Fruit fly (Drosophila melanogaster) whole organism, embryonic: ENCODE data around the gene bsk.
A peak's percentile ranks its signal among the peaks of the same experiment; 100 is the strongest.

Experiments used
- Atf-2 ChIP-seq: fragments of 200-800 bp; sonication (Bioruptor generic); optimal IDR thresholded peaks from 2 replicates; lab custom pipeline; 2016; ENCODE audit warnings: missing biosample characterization, missing genetic modification characterization
- CG10147 ChIP-seq: fragments of 200-800 bp; sonication (Bioruptor generic); optimal IDR thresholded peaks from 2 replicates; lab custom pipeline; 2019; ENCODE audit warnings: missing biosample characterization, mild to moderate bottlenecking, missing genetic modification characterization, moderate library complexity
- CG10267 ChIP-seq: fragments of 200-800 bp; sonication (Bioruptor generic); optimal IDR thresholded peaks from 2 replicates; lab custom pipeline; 2018; ENCODE audit warnings: missing biosample characterization, mild to moderate bottlenecking, missing genetic modification characterization, moderate library complexity
- CG10543 ChIP-seq: fragments of 200-800 bp; sonication (Bioruptor generic); optimal IDR thresholded peaks from 3 replicates; lab custom pipeline; 2017; ENCODE audit warnings: missing biosample characterization, mild to moderate bottlenecking, missing genetic modification characterization, moderate library complexity
- CG10979 ChIP-seq: fragments of 200-800 bp; sonication (Bioruptor generic); optimal IDR thresholded peaks from 2 replicates; lab custom pipeline; 2018; ENCODE audit warnings: missing biosample characterization, mild to moderate bottlenecking, missing genetic modification characterization, moderate library complexity
- CG12219 ChIP-seq: fragments of 200-800 bp; sonication (Bioruptor generic); optimal IDR thresholded peaks from 3 replicates; lab custom pipeline; 2018; ENCODE audit warnings: missing biosample characterization, mild to moderate bottlenecking, missing genetic modification characterization
- CG12744 ChIP-seq: fragments of 200-800 bp; sonication (Bioruptor generic); optimal IDR thresholded peaks from 2 replicates; lab custom pipeline; 2016; ENCODE audit warnings: missing biosample characterization, missing genetic modification characterization
- CG17802 ChIP-seq: fragments of 200-800 bp; sonication (Bioruptor generic); optimal IDR thresholded peaks from 2 replicates; lab custom pipeline; 2018; ENCODE audit warnings: missing biosample characterization, mild to moderate bottlenecking, missing genetic modification characterization, moderate library complexity
- CG18262 ChIP-seq: fragments of 200-800 bp; optimal IDR thresholded peaks from 3 replicates; lab custom pipeline; 2019; ENCODE audit warnings: missing biosample characterization, mild to moderate bottlenecking, missing genetic modification characterization, moderate library complexity
- CG18599 ChIP-seq: fragments of 200-800 bp; sonication (Bioruptor generic); optimal IDR thresholded peaks from 3 replicates; lab custom pipeline; 2017; ENCODE audit warnings: missing biosample characterization, missing genetic modification characterization, mild to moderate bottlenecking, moderate library complexity, missing genetic modification reagents
- CG2202 ChIP-seq: fragments of 200-800 bp; sonication (Bioruptor generic); optimal IDR thresholded peaks from 2 replicates; lab custom pipeline; 2018; ENCODE audit warnings: missing biosample characterization, mild to moderate bottlenecking, missing genetic modification characterization
- CG34224 ChIP-seq: fragments of 200-800 bp; sonication (Bioruptor generic); IDR thresholded peaks from 3 replicates; pipeline ENCODE4 v1.3.6; 2022; ENCODE audit warnings: missing biosample characterization, missing genetic modification characterization; ENCODE audit not compliant: partially characterized antibody
- CG3847 ChIP-seq: fragments of 200-800 bp; sonication (Bioruptor generic); IDR thresholded peaks from 2 replicates; pipeline ENCODE4 v1.3.6; 2022; ENCODE audit warnings: missing biosample characterization, missing genetic modification characterization
- CG4404 ChIP-seq: fragments of 200-800 bp; sonication (Bioruptor generic); IDR thresholded peaks from 2 replicates; pipeline ENCODE4 v1.3.6; 2022; ENCODE audit warnings: missing biosample characterization, missing genetic modification characterization
- CG4820 ChIP-seq: fragments of 200-800 bp; sonication (Bioruptor generic); optimal IDR thresholded peaks from 3 replicates; lab custom pipeline; 2016; ENCODE audit warnings: missing biosample characterization, missing genetic modification characterization
- CG5953 ChIP-seq: fragments of 200-800 bp; sonication (Bioruptor generic); IDR thresholded peaks from 2 replicates; pipeline ENCODE4 v1.3.6; 2022; ENCODE audit warnings: missing biosample characterization, missing genetic modification characterization
- CG6791 ChIP-seq: fragments of 200-800 bp; sonication (Bioruptor generic); IDR thresholded peaks from 3 replicates; pipeline ENCODE4 v1.3.6; 2022; ENCODE audit warnings: missing biosample characterization, missing genetic modification characterization; ENCODE audit not compliant: partially characterized antibody
- CG7357 ChIP-seq: fragments of 200-800 bp; sonication (Bioruptor generic); IDR thresholded peaks from 3 replicates; pipeline ENCODE4 v1.3.6; 2022; ENCODE audit warnings: missing biosample characterization, missing genetic modification characterization
- D19A ChIP-seq: fragments of 200-800 bp; optimal IDR thresholded peaks from 3 replicates; lab custom pipeline; 2019; ENCODE audit warnings: missing biosample characterization, mild to moderate bottlenecking, missing genetic modification characterization, moderate library complexity
- Dad ChIP-seq: fragments of 200-800 bp; sonication (Bioruptor generic); optimal IDR thresholded peaks from 3 replicates; lab custom pipeline; 2016; ENCODE audit warnings: missing biosample characterization, missing genetic modification characterization
- Dip3 ChIP-seq: fragments of 200-800 bp; sonication (Bioruptor generic); optimal IDR thresholded peaks from 3 replicates; lab custom pipeline; 2016; ENCODE audit warnings: missing biosample characterization, missing genetic modification characterization
- E2f1 ChIP-seq: fragments of 200-800 bp; sonication (Bioruptor generic); IDR thresholded peaks from 2 replicates; pipeline ENCODE4 v1.3.6; 2022; ENCODE audit warnings: missing biosample characterization, missing genetic modification characterization
- Ets65A ChIP-seq: fragments of 200-800 bp; sonication (Bioruptor generic); peaks from one replicate; lab custom pipeline; 2016; ENCODE audit warnings: missing biosample characterization, missing genetic modification characterization
- Hr3 ChIP-seq: fragments of 200-800 bp; sonication (Bioruptor generic); optimal IDR thresholded peaks from 3 replicates; lab custom pipeline; 2016; ENCODE audit warnings: missing biosample characterization, missing genetic modification characterization
- Mad ChIP-seq: fragments of 200-800 bp; sonication (Bioruptor generic); optimal IDR thresholded peaks from 2 replicates; lab custom pipeline; 2016; ENCODE audit warnings: missing biosample characterization, missing genetic modification characterization
- Med ChIP-seq: fragments of 200-800 bp; sonication (Bioruptor generic); peaks from one replicate; lab custom pipeline; 2016; ENCODE audit warnings: missing biosample characterization, missing genetic modification characterization, mild to moderate bottlenecking, inconsistent platforms, moderate library complexity
- Myb ChIP-seq: fragments of 200-800 bp; sonication (Bioruptor generic); optimal IDR thresholded peaks from 2 replicates; lab custom pipeline; 2016; ENCODE audit warnings: missing biosample characterization, missing genetic modification characterization
- NK7.1 ChIP-seq: fragments of 200-800 bp; sonication (Bioruptor generic); optimal IDR thresholded peaks from 3 replicates; lab custom pipeline; 2016; ENCODE audit warnings: missing biosample characterization, missing genetic modification characterization
- Oli ChIP-seq: fragments of 200-800 bp; sonication (Bioruptor generic); optimal IDR thresholded peaks from 2 replicates; lab custom pipeline; 2018; ENCODE audit warnings: missing biosample characterization, mild to moderate bottlenecking, missing genetic modification characterization, moderate library complexity
- Poxn ChIP-seq: fragments of 200-800 bp; sonication (Bioruptor generic); IDR thresholded peaks from 2 replicates; pipeline ENCODE4 v1.3.6; 2022; ENCODE audit warnings: missing biosample characterization, missing genetic modification characterization
- Stat92E ChIP-seq, 3 experiments: fragments of >200 bp in 2 of 3; fragments of 200-800 bp in 1 of 3; sonication (Bioruptor generic) in 1 of 3; optimal IDR thresholded peaks; 2 replicates each; lab custom pipeline; 2017 to 2019; ENCODE audit warnings: missing biosample characterization in 3 of 3, missing genetic modification characterization in 3 of 3, mild to moderate bottlenecking in 1 of 3, moderate library complexity in 1 of 3
- btn ChIP-seq: fragments of 200-800 bp; sonication (Bioruptor generic); optimal IDR thresholded peaks from 2 replicates; lab custom pipeline; 2016; ENCODE audit warnings: missing biosample characterization, missing genetic modification characterization
- cg ChIP-seq: fragments of 200-800 bp; sonication (Bioruptor generic); optimal IDR thresholded peaks from 3 replicates; lab custom pipeline; 2019; ENCODE audit warnings: missing biosample characterization, mild to moderate bottlenecking, missing genetic modification characterization, moderate library complexity
- danr ChIP-seq: fragments of 200-800 bp; sonication (Bioruptor generic); IDR thresholded peaks from 2 replicates; pipeline ENCODE4 v1.3.6; 2022; ENCODE audit warnings: missing biosample characterization, missing genetic modification characterization
- en ChIP-seq: fragments of 200-800 bp; sonication (Bioruptor generic); optimal IDR thresholded peaks from 2 replicates; lab custom pipeline; 2016; ENCODE audit warnings: missing biosample characterization, missing genetic modification characterization
- eyg ChIP-seq: fragments of 200-800 bp; sonication (Bioruptor generic); optimal IDR thresholded peaks from 3 replicates; lab custom pipeline; 2016; ENCODE audit warnings: missing biosample characterization, missing genetic modification characterization
- fd3F ChIP-seq: fragments of 200-800 bp; sonication (Bioruptor generic); optimal IDR thresholded peaks from 2 replicates; lab custom pipeline; 2018; ENCODE audit warnings: missing biosample characterization, mild to moderate bottlenecking, missing genetic modification characterization, moderate library complexity
- inv ChIP-seq: fragments of 200-800 bp; sonication (Bioruptor generic); IDR thresholded peaks from 2 replicates; pipeline ENCODE4 v1.3.6; 2022; ENCODE audit warnings: missing biosample characterization, missing genetic modification characterization; ENCODE audit not compliant: partially characterized antibody
- knrl ChIP-seq: fragments of 200-800 bp; sonication (Bioruptor generic); IDR thresholded peaks from 3 replicates; pipeline ENCODE4 v1.3.6; 2022; ENCODE audit warnings: missing biosample characterization, missing genetic modification characterization; ENCODE audit not compliant: partially characterized antibody
- nau ChIP-seq: fragments of 200-800 bp; sonication (Bioruptor generic); optimal IDR thresholded peaks from 3 replicates; lab custom pipeline; 2017; ENCODE audit warnings: missing biosample characterization, mild to moderate bottlenecking, missing genetic modification characterization, missing genetic modification reagents
- nmo ChIP-seq: fragments of 200-800 bp; sonication (Bioruptor generic); optimal IDR thresholded peaks from 2 replicates; lab custom pipeline; 2018; ENCODE audit warnings: missing biosample characterization, mild to moderate bottlenecking, missing genetic modification characterization, moderate library complexity
- nom ChIP-seq: fragments of 200-800 bp; sonication (Bioruptor generic); optimal IDR thresholded peaks from 2 replicates; lab custom pipeline; 2017; ENCODE audit warnings: missing biosample characterization, missing genetic modification characterization, mild to moderate bottlenecking, moderate library complexity, missing genetic modification reagents
- otp ChIP-seq: fragments of 200-800 bp; sonication (Bioruptor generic); IDR thresholded peaks from 3 replicates; pipeline ENCODE4, ENCODE4 v1.3.6; 2022; ENCODE audit warnings: missing biosample characterization, missing genetic modification characterization
- p53 ChIP-seq: fragments of 200-800 bp; sonication (Bioruptor generic); optimal IDR thresholded peaks from 2 replicates; lab custom pipeline; 2016; ENCODE audit warnings: missing biosample characterization, missing genetic modification characterization
- peb ChIP-seq: fragments of 200-800 bp; sonication (Bioruptor generic); IDR thresholded peaks from 2 replicates; pipeline ENCODE4 v1.3.6; 2022; ENCODE audit warnings: missing biosample characterization, missing genetic modification characterization
- ssp ChIP-seq: fragments of 200-800 bp; sonication (Bioruptor generic); IDR thresholded peaks from 2 replicates; pipeline ENCODE4 v1.3.6; 2022; ENCODE audit warnings: missing biosample characterization, missing genetic modification characterization
- tll ChIP-seq, 2 experiments: fragments of 200-800 bp in 1 of 2; fragments of >200 bp in 1 of 2; sonication (Bioruptor generic) in 1 of 2; optimal IDR thresholded peaks; 2 replicates each; lab custom pipeline; 2017 to 2019; ENCODE audit warnings: missing biosample characterization in 2 of 2, missing genetic modification characterization in 2 of 2, mild to moderate bottlenecking in 1 of 2, moderate library complexity in 1 of 2
- unpg ChIP-seq: fragments of 200-800 bp; sonication (Bioruptor generic); optimal IDR thresholded peaks from 3 replicates; lab custom pipeline; 2018; ENCODE audit warnings: missing biosample characterization, mild to moderate bottlenecking, missing genetic modification characterization, moderate library complexity
- vvl ChIP-seq: fragments of 200-800 bp; sonication (Bioruptor generic); IDR thresholded peaks from 2 replicates; pipeline ENCODE4 v1.3.6; 2022; ENCODE audit warnings: missing biosample characterization, missing genetic modification characterization
- z ChIP-seq: fragments of 200-800 bp; sonication (Bioruptor generic); IDR thresholded peaks from 3 replicates; pipeline ENCODE4 v1.3.6; 2022; ENCODE audit warnings: missing biosample characterization, missing genetic modification characterization
- zen ChIP-seq: fragments of 200-800 bp; sonication (Bioruptor generic); optimal IDR thresholded peaks from 3 replicates; lab custom pipeline; 2018; ENCODE audit warnings: missing biosample characterization, mild to moderate bottlenecking, missing genetic modification characterization, moderate library complexity

Gene bsk

DNA sequence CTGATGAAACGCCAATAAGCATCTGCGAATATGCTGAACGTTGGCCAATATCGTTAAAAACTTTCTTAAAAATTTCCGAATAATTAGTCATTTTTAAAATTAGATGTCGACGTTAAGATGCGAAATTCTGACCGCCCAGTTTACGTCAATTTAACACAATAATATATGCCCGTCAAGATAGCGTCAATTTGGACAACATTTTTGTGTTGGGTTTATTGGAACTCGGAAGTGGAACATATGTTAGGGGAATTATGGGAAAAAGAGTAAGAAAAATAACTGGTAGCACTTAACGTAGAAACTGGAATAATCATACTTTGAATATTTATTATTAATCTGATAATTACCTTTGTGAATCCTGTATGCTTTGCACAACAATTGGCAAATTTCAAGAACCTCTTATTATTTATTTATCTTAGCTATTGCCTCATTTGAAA, 5.4 kb upstream of the bsk start, which contains the start of gene CG5676 (continued):
- no peak for TF ChIP-seq CG10543 (GFP tag; lab: Kevin White, UChicago)
- TF ChIP-seq CG18262 (tag; lab: Kevin White, UChicago): peak; percentile 4
- TF ChIP-seq CG12219 (GFP tag; lab: Kevin White, UChicago): no peak
- TF ChIP-seq Oli (tag; lab: Kevin White, UChicago): no peak
- no peak for TF ChIP-seq Dad (GFP tag; lab: Kevin White, UChicago)
- TF ChIP-seq inv (GFP tag; lab: Robert Waterston, UW): no peak
- TF ChIP-seq Stat92E (GFP tag; optimal IDR thresholded peaks at IDR 0.05; lab: Kevin White, UChicago): no peak
- no peak for TF ChIP-seq NK7.1
- TF ChIP-seq CG34224 (GFP tag; lab: Robert Waterston, UW): no peak
- no peak for TF ChIP-seq Atf-2 (GFP tag; lab: Kevin White, UChicago)
- TF ChIP-seq nom (GFP tag; lab: Kevin White, UChicago): peak; percentile 4
- peak; percentile 39 for TF ChIP-seq nmo (GFP tag; lab: Kevin White, UChicago)
- no peak for TF ChIP-seq E2f1 (GFP tag; lab: Robert Waterston, UW)
- no peak for TF ChIP-seq CG4820 (GFP tag; lab: Kevin White, UChicago)
- peak; percentile 56 for TF ChIP-seq zen (tag; lab: Kevin White, UChicago)
- no peak for TF ChIP-seq unpg
- no peak for TF ChIP-seq peb (GFP tag; lab: Robert Waterston, UW)
- TF ChIP-seq Dip3 (GFP tag; lab: Kevin White, UChicago): no peak
- TF ChIP-seq Mad (GFP tag; lab: Kevin White, UChicago): no peak
- TF ChIP-seq eyg (GFP tag; lab: Kevin White, UChicago): no peak
- peak; percentile 17 for TF ChIP-seq CG10267 (tag; lab: Kevin White, UChicago)
- TF ChIP-seq cg: peak; percentile 5
- TF ChIP-seq tll (GFP tag; optimal IDR thresholded peaks at IDR 0.05; lab: Kevin White, UChicago): no peak
- TF ChIP-seq Med (GFP tag; lab: Kevin White, UChicago): peak; percentile 59
- TF ChIP-seq CG17802 (tag; lab: Kevin White, UChicago): peak; percentile 86
- no peak for TF ChIP-seq danr
- no peak for TF ChIP-seq btn (GFP tag; lab: Kevin White, UChicago)
- no peak for TF ChIP-seq otp (GFP tag; lab: Robert Waterston, UW)
- no peak for TF ChIP-seq CG18599 (GFP tag; lab: Kevin White, UChicago)
- no peak for TF ChIP-seq ssp
- no peak for TF ChIP-seq CG10147
- no peak for TF ChIP-seq D19A (tag; lab: Kevin White, UChicago)
- TF ChIP-seq en: no peak
- TF ChIP-seq CG7357: no peak
- no peak; the same call in 1 of the 2 replicates for TF ChIP-seq vvl (GFP tag; lab: Robert Waterston, UW)
- no peak for TF ChIP-seq Hr3
- no peak for TF ChIP-seq fd3F (GFP tag; lab: Kevin White, UChicago)
- no peak for TF ChIP-seq Myb
- no peak for TF ChIP-seq p53 (GFP tag; lab: Kevin White, UChicago)
- no peak for TF ChIP-seq Poxn (GFP tag; lab: Robert Waterston, UW)
- TF ChIP-seq CG4404 (GFP tag; lab: Robert Waterston, UW): no peak
- TF ChIP-seq CG2202 (tag; lab: Kevin White, UChicago): no peak
- no peak for TF ChIP-seq CG12744 (GFP tag; lab: Kevin White, UChicago)
- no peak for TF ChIP-seq Ets65A (GFP tag; lab: Kevin White, UChicago)
- no peak for TF ChIP-seq CG5953 (GFP tag; lab: Robert Waterston, UW)
- no peak for TF ChIP-seq nau
- no peak for TF ChIP-seq CG3847 (GFP tag; lab: Robert Waterston, UW)
- TF ChIP-seq z (GFP tag; lab: Robert Waterston, UW): no peak
- no peak for TF ChIP-seq knrl (GFP tag; lab: Robert Waterston, UW)
- no peak for TF ChIP-seq CG10979 (tag; lab: Kevin White, UChicago)
- peak; percentile 20; the same call in 1 of the 3 replicates for TF ChIP-seq CG6791 (GFP tag; lab: Robert Waterston, UW)
